Worm (Caenorhabditis elegans) whole organism, early embryonic: ENCODE data around the gene F49C12.6.

Source experiments
- B0310.2 ChIP-seq: sonication (generic microtip); optimal IDR thresholded peaks from 2 replicates; lab custom pipeline; 2016; ENCODE audit warnings: mild to moderate bottlenecking, missing genetic modification characterization, missing compliant biosample characterization
- F13C5.2 ChIP-seq: sonication (generic microtip); optimal IDR thresholded peaks from 2 replicates; lab custom pipeline; 2017; ENCODE audit warnings: mild to moderate bottlenecking, missing genetic modification characterization, inconsistent platforms, missing compliant biosample characterization
- aly-1 ChIP-seq: sonication (generic microtip); optimal IDR thresholded peaks from 2 replicates; lab custom pipeline; 2016; ENCODE audit warnings: missing genetic modification characterization, missing compliant biosample characterization
- ama-1 ChIP-seq: fragments of 150-350 bp; optimal IDR thresholded peaks from 2 replicates; lab custom pipeline; 2014
- ceh-13 ChIP-seq: fragments of 200-800 bp; sonication (Bioruptor generic); optimal IDR thresholded peaks from 2 replicates; lab custom pipeline; 2018; ENCODE audit warnings: mild to moderate bottlenecking, missing genetic modification characterization, missing compliant biosample characterization
- ceh-36 ChIP-seq: sonication (generic microtip); optimal IDR thresholded peaks from 2 replicates; lab custom pipeline; 2016; ENCODE audit warnings: missing genetic modification characterization, inconsistent platforms, missing compliant biosample characterization
- ets-7 ChIP-seq: sonication (generic microtip); optimal IDR thresholded peaks from 2 replicates; lab custom pipeline; 2016; ENCODE audit warnings: missing genotype, missing genetic modification characterization, missing compliant biosample characterization
- flt-1 ChIP-seq: fragments of 200-800 bp; sonication (Bioruptor generic); IDR thresholded peaks from 2 replicates; pipeline ENCODE4 v1.3.6; 2022; ENCODE audit warnings: missing genetic modification characterization, missing compliant biosample characterization
- hmbx-1 ChIP-seq: sonication (generic microtip); optimal IDR thresholded peaks from 2 replicates; lab custom pipeline; 2016; ENCODE audit warnings: mild to moderate bottlenecking, missing genetic modification characterization, missing compliant biosample characterization
- hmg-4 ChIP-seq: fragments of 200-800 bp; sonication (Bioruptor generic); optimal IDR thresholded peaks from 2 replicates; lab custom pipeline; 2018; ENCODE audit warnings: mild to moderate bottlenecking, missing genetic modification characterization, missing compliant biosample characterization
- hnd-1 ChIP-seq: sonication (generic microtip); optimal IDR thresholded peaks from 2 replicates; lab custom pipeline; 2016; ENCODE audit warnings: missing genetic modification characterization, missing compliant biosample characterization
- pes-1 ChIP-seq: fragments of 200-800 bp; sonication (Bioruptor generic); IDR thresholded peaks from 2 replicates; pipeline ENCODE4 v1.3.6; 2022; ENCODE audit warnings: missing genetic modification reagents, missing genetic modification characterization, missing compliant biosample characterization
- scrt-1 ChIP-seq: fragments of 200-800 bp; sonication (Bioruptor generic); IDR thresholded peaks from 2 replicates; pipeline ENCODE4 v1.3.6; 2022; ENCODE audit warnings: missing genetic modification characterization, missing compliant biosample characterization
- sea-1 ChIP-seq: fragments of 200-800 bp; sonication (Bioruptor generic); conservative IDR thresholded peaks from 2 replicates; pipeline ENCODE4 v1.3.6; 2022; ENCODE audit warnings: missing genetic modification characterization, missing compliant biosample characterization
- tbx-11 ChIP-seq: fragments of 200-800 bp; sonication (Bioruptor generic); IDR thresholded peaks from 2 replicates; pipeline ENCODE4 v1.3.6; 2022; ENCODE audit warnings: missing genetic modification characterization, missing compliant biosample characterization
- tbx-37 ChIP-seq: fragments of 200-800 bp; sonication (Bioruptor generic); conservative IDR thresholded peaks from 2 replicates; pipeline ENCODE4 v1.3.6; 2022; ENCODE audit warnings: missing genetic modification reagents, missing genetic modification characterization, missing compliant biosample characterization
- tra-4 ChIP-seq: sonication (generic microtip); optimal IDR thresholded peaks from 2 replicates; lab custom pipeline; 2017; ENCODE audit warnings: missing genetic modification characterization, missing compliant biosample characterization

The F49C12.6 gene

ce11 chrIV:9308975-9309374, at the start of gene F49C12.6:
Gene F49C12.6, minus strand, starts transcription at chrIV:9309075.
- no peak for TF ChIP-seq hmg-4 (GFP tag; lab: Kevin White, UChicago)
- TF ChIP-seq sea-1 (GFP tag; lab: Robert Waterston, UW), result no peak
- TF ChIP-seq tra-4, result no peak
- no peak for TF ChIP-seq tbx-37 (GFP tag; lab: Robert Waterston, UW)
- no peak for TF ChIP-seq pes-1
- TF ChIP-seq F13C5.2 (tag; lab: Kevin White, UChicago), result no peak
- TF ChIP-seq hnd-1 (tag; lab: Kevin White, UChicago), result no peak
- TF ChIP-seq B0310.2 (tag; lab: Kevin White, UChicago), result no peak

- no peak for TF ChIP-seq hnd-1 (tag; lab: Kevin White, UChicago)
Measured at ce11 chrIV:9353728-9354127, 44.9 kb upstream of the F49C12.6 start.

- TF ChIP-seq ets-7 (tag; lab: Kevin White, UChicago) (no peak), sea-1 (GFP tag; lab: Robert Waterston, UW) (no peak), tbx-37 (GFP tag; lab: Robert Waterston, UW) (no peak), hnd-1 (tag; lab: Kevin White, UChicago) (no peak)
Measured at ce11 chrIV:9343102-9343599, 34.3 kb upstream of the F49C12.6 start, which contains the start of gene pigc-1. Gene pigc-1, minus strand, starts transcription at chrIV:9343152.

ce11 chrIV:9341591-9341990, 32.7 kb upstream of the F49C12.6 start, which contains the start of gene vps-26:
Gene vps-26, minus strand, starts transcription at chrIV:9341790.
- TF ChIP-seq hmg-4 (GFP tag; lab: Kevin White, UChicago) (no peak), pes-1 (no peak), ama-1 (lab: Kevin White, UChicago) (no peak), ceh-13 (GFP tag; lab: Kevin White, UChicago) (no peak), aly-1 (tag; lab: Kevin White, UChicago) (no peak), tra-4 (no peak), tbx-37 (GFP tag; lab: Robert Waterston, UW) (no peak), B0310.2 (tag; lab: Kevin White, UChicago) (no peak), hnd-1 (tag; lab: Kevin White, UChicago) (no peak), flt-1 (no peak), ets-7 (tag; lab: Kevin White, UChicago) (no peak), scrt-1 (GFP tag; lab: Robert Waterston, UW) (no peak), ceh-36 (tag; lab: Kevin White, UChicago) (no peak), F13C5.2 (tag; lab: Kevin White, UChicago) (no peak), sea-1 (GFP tag; lab: Robert Waterston, UW) (no peak)

- TF ChIP-seq hnd-1 (tag; lab: Kevin White, UChicago), result no peak
- no peak for TF ChIP-seq tbx-11 (GFP tag; lab: Robert Waterston, UW)
- TF ChIP-seq scrt-1 (GFP tag; lab: Robert Waterston, UW), result no peak
- TF ChIP-seq F13C5.2 (tag; lab: Kevin White, UChicago), result no peak
- TF ChIP-seq hmg-4 (GFP tag; lab: Kevin White, UChicago), result no peak
- no peak for TF ChIP-seq pes-1
- no peak for TF ChIP-seq B0310.2 (tag; lab: Kevin White, UChicago)
Measured at ce11 chrIV:9339205-9339604, 30.3 kb upstream of the F49C12.6 start, which contains the start of gene T20D3.6. Gene T20D3.6, minus strand, starts transcription at chrIV:9339305.

ce11 chrIV:9336538-9337090, 27.7 kb upstream of the F49C12.6 start, which contains the start of gene T20D3.5:
Gene T20D3.5, plus strand, starts transcription at chrIV:9337040.
- TF ChIP-seq B0310.2 (tag; lab: Kevin White, UChicago) (no peak), ceh-13 (GFP tag; lab: Kevin White, UChicago) (no peak)

- TF ChIP-seq hmg-4 (GFP tag; lab: Kevin White, UChicago), result no peak
- no peak for TF ChIP-seq ets-7 (tag; lab: Kevin White, UChicago)
- TF ChIP-seq B0310.2 (tag; lab: Kevin White, UChicago), result no peak
- TF ChIP-seq hnd-1 (tag; lab: Kevin White, UChicago), result no peak
- TF ChIP-seq ama-1 (lab: Kevin White, UChicago), result no peak
- no peak for TF ChIP-seq ceh-36 (tag; lab: Kevin White, UChicago)
- no peak for TF ChIP-seq scrt-1 (GFP tag; lab: Robert Waterston, UW)
- no peak for TF ChIP-seq sea-1 (GFP tag; lab: Robert Waterston, UW)
- no peak for TF ChIP-seq tbx-37 (GFP tag; lab: Robert Waterston, UW)
- TF ChIP-seq ceh-13 (GFP tag; lab: Kevin White, UChicago), result no peak
- TF ChIP-seq F13C5.2 (tag; lab: Kevin White, UChicago), result no peak
- no peak for TF ChIP-seq tbx-11 (GFP tag; lab: Robert Waterston, UW)
- TF ChIP-seq aly-1 (tag; lab: Kevin White, UChicago), result no peak
- TF ChIP-seq pes-1, result no peak
- no peak for TF ChIP-seq flt-1
- no peak for TF ChIP-seq hmbx-1 (tag; lab: Kevin White, UChicago)
Measured at ce11 chrIV:9335552-9336251, 26.8 kb upstream of the F49C12.6 start, which contains the start of the genes coa-4 and T20D3.14. Gene coa-4, minus strand, starts transcription at chrIV:9335602. Gene T20D3.14, minus strand, starts transcription at chrIV:9335909.
